Fruit fly (Drosophila melanogaster): ENCODE results near the gene Sfp33A4.
A peak's percentile ranks its signal among the peaks of the same experiment; 100 is the strongest.

The Sfp33A4 gene

dm6 chr2L:11812781-11813664 lies 24.0 kb upstream of the Sfp33A4 start:
- TF ChIP-seq noc (tag; optimal IDR thresholded peaks at IDR 0.05), result peak; percentile 53

- TF ChIP-seq noc (tag; optimal IDR thresholded peaks at IDR 0.05), result no peak
These were observed 23.4 kb upstream of the Sfp33A4 start, which contains the start of gene CycY for dm6 chr2L:11813665-11814087. CycY (minus strand) TSS chr2L:11813780.

- TF ChIP-seq noc (tag; optimal IDR thresholded peaks at IDR 0.05), result no peak
These were observed 20.7 kb upstream of the Sfp33A4 start for dm6 chr2L:11816376-11816775.

- TF ChIP-seq noc (tag; optimal IDR thresholded peaks at IDR 0.05), result no peak
These were observed 13.4 kb upstream of the Sfp33A4 start for dm6 chr2L:11823470-11824162.

dm6 chr2L:11829277-11829676 lies 7.8 kb upstream of the Sfp33A4 start, which contains the start of gene esc:
esc (minus strand) TSS chr2L:11829405.
- TF ChIP-seq noc (tag; optimal IDR thresholded peaks at IDR 0.05), result no peak

dm6 chr2L:11833786-11834185 lies 3.3 kb upstream of the Sfp33A4 start, which contains the start of gene CG45011:
CG45011 (plus strand) TSS chr2L:11834086.
- TF ChIP-seq noc (tag; optimal IDR thresholded peaks at IDR 0.05), result no peak

dm6 chr2L:11834308-11834707 lies 2.7 kb upstream of the Sfp33A4 start, which contains the start of gene CG45012:
CG45012 (plus strand) TSS chr2L:11834608.
- TF ChIP-seq noc (tag; optimal IDR thresholded peaks at IDR 0.05), result no peak

dm6 chr2L:11837413-11837812 lies 370 bp downstream of the Sfp33A4 start, which contains the start of gene Sfp33A2:
Sfp33A2 (plus strand) TSS chr2L:11837713.
- TF ChIP-seq noc (tag; optimal IDR thresholded peaks at IDR 0.05), result no peak

- no peak for TF ChIP-seq noc (tag; optimal IDR thresholded peaks at IDR 0.05)
These were observed 2.6 kb downstream of the Sfp33A4 start, which contains the start of gene Sfp33A3 for dm6 chr2L:11839612-11840011. Sfp33A3 (plus strand) TSS chr2L:11839912.

- TF ChIP-seq noc (tag; optimal IDR thresholded peaks at IDR 0.05), result no peak
These were observed 3.3 kb downstream of the Sfp33A4 start, which contains the start of gene CG31704 for dm6 chr2L:11840391-11840790. CG31704 (plus strand) TSS chr2L:11840691.

dm6 chr2L:11841538-11841937 lies 4.5 kb downstream of the Sfp33A4 start:
- TF ChIP-seq noc (tag; optimal IDR thresholded peaks at IDR 0.05), result peak; percentile 66

dm6 chr2L:11842291-11843187 lies 5.5 kb downstream of the Sfp33A4 start, which contains the start of the genes CG44008, CG14933, CG46426 and CG42486:
CG44008 (minus strand) TSS chr2L:11842445.
CG14933 (plus strand) TSS chr2L:11842828.
CG46426 (plus strand) TSS chr2L:11842828.
CG42486 (plus strand) TSS chr2L:11843137.
- TF ChIP-seq noc (tag; optimal IDR thresholded peaks at IDR 0.05), result peak; percentile 19

dm6 chr2L:11844278-11844677 lies 7.2 kb downstream of the Sfp33A4 start:
- TF ChIP-seq noc (tag; optimal IDR thresholded peaks at IDR 0.05), result peak; percentile 41

- no peak for TF ChIP-seq noc (tag; optimal IDR thresholded peaks at IDR 0.05)
These were observed 8.2 kb downstream of the Sfp33A4 start for dm6 chr2L:11845159-11845788.

dm6 chr2L:11846926-11847325 lies 9.9 kb downstream of the Sfp33A4 start, which contains the start of gene Mal-B1:
Mal-B1 (plus strand) TSS chr2L:11847226.
- TF ChIP-seq noc (tag; optimal IDR thresholded peaks at IDR 0.05), result no peak

Data from whole organism, larva.